Fruit fly (Drosophila melanogaster): ENCODE data around the gene Wdr81.
A peak's percentile ranks its signal among the peaks of the same experiment; 100 is the strongest.

Gene Wdr81

DNA sequence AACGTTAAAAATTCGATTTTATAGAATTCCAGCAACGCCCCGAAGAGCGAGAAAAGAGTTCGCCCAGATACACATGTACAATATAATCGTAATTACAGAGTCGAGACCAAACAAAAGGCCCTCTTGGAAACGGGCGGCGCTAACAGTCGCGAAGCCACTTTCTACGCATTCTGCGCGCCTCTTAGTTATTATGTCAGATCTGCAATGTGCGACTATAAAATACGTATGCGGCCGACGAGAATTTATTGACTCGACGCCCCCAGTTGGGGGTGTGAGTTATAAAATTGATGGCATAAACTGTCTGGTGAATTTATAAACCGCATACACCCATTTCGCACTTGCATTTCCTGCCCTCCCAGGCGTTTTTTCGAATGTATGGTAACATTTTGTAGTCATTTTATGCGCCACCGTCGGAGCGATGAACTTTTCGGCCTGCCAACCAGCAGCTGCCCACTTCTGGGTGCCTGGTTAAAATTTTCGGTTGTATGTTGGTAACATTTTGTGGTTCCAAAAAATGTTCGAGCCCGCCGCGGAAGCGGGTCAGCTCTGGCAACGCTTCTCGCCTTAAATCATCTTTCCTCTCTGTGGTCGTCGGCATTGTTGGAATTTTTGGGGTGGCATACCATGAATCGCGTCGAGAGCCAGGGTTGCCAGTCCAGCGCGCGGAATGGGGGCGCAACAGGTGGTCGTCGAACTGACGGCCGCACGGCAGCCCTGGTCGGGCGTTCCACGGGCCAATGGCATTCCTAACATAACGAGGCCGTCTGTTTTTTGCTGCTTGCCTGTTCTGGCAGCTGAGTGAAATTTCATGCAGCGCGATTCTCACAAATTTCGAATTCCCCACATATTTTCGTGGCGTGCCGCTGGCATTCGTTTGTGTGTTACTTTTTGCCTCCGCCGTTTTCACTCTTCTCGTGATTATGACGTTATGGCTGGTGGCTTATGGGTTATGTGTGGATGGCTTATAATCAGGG is 8.8 kb downstream of the Wdr81 start (continued):
- peak; percentile 56 for TF ChIP-seq Myb (GFP tag; optimal IDR thresholded peaks at IDR 0.05)
- peak; percentile 36 for TF ChIP-seq Hr3 (GFP tag; optimal IDR thresholded peaks at IDR 0.05)
- TF ChIP-seq C15 (GFP tag; IDR thresholded peaks at IDR 0.05), result no peak
- no peak for TF ChIP-seq CG12104 (GFP tag; optimal IDR thresholded peaks at IDR 0.05)
- no peak for TF ChIP-seq CG3847 (GFP tag; IDR thresholded peaks at IDR 0.05)
- peak; percentile 30 for TF ChIP-seq CG13775 (GFP tag; optimal IDR thresholded peaks at IDR 0.05)
- peak; percentile 20 for TF ChIP-seq kay (GFP tag; optimal IDR thresholded peaks at IDR 0.05)
- TF ChIP-seq ind (GFP tag; optimal IDR thresholded peaks at IDR 0.05), result peak; percentile 84
- peak; percentile 85 for TF ChIP-seq exex (tag; optimal IDR thresholded peaks at IDR 0.05)
- peak; percentile 57 for TF ChIP-seq Sox102F (GFP tag; optimal IDR thresholded peaks at IDR 0.05)
- peak; percentile 71 for TF ChIP-seq CG2678 (tag; optimal IDR thresholded peaks at IDR 0.05)
- TF ChIP-seq CG10321 (GFP tag; IDR thresholded peaks at IDR 0.05), result no peak
- TF ChIP-seq zfh2 (GFP tag; optimal IDR thresholded peaks at IDR 0.05), result peak; percentile 77
- TF ChIP-seq CG11085 (GFP tag; IDR thresholded peaks at IDR 0.05), result no peak
- TF ChIP-seq ssp (GFP tag; IDR thresholded peaks at IDR 0.05), result no peak
- no peak for TF ChIP-seq Oaz (GFP tag; IDR thresholded peaks at IDR 0.05)
- peak; percentile 62 for TF ChIP-seq CG15269 (tag; optimal IDR thresholded peaks at IDR 0.05)
- TF ChIP-seq CG14014 (GFP tag; IDR thresholded peaks at IDR 0.05), result no peak
- no peak for TF ChIP-seq CG2129 (GFP tag; IDR thresholded peaks at IDR 0.05; ENCODE audit: partially characterized antibody)
- peak; percentile 58 for TF ChIP-seq hkb (optimal IDR thresholded peaks at IDR 0.05)
- no peak for TF ChIP-seq hkb (GFP tag; IDR thresholded peaks at IDR 0.05)
- no peak for TF ChIP-seq Rx (GFP tag; IDR thresholded peaks at IDR 0.05)
- TF ChIP-seq CG6254 (GFP tag; optimal IDR thresholded peaks at IDR 0.05), result peak; percentile 59
- no peak for TF ChIP-seq Hr39 (optimal IDR thresholded peaks at IDR 0.05)
- peak; percentile 78 for TF ChIP-seq pb (GFP tag; optimal IDR thresholded peaks at IDR 0.05)
- peak; percentile 69 for TF ChIP-seq az2 (GFP tag; optimal IDR thresholded peaks at IDR 0.05)
- TF ChIP-seq Atf3 (GFP tag; optimal IDR thresholded peaks at IDR 0.05), result peak; percentile 2
- peak; percentile 18 for TF ChIP-seq vfl (GFP tag; optimal IDR thresholded peaks at IDR 0.05)
- peak; percentile 65 for TF ChIP-seq gem (tag; optimal IDR thresholded peaks at IDR 0.05)
- peak; percentile 62 for TF ChIP-seq CG3281 (GFP tag; optimal IDR thresholded peaks at IDR 0.05)
- peak; percentile 72 for TF ChIP-seq CrebB (tag; optimal IDR thresholded peaks at IDR 0.05)
- peak; percentile 92 for TF ChIP-seq Kr (GFP tag; optimal IDR thresholded peaks at IDR 0.05)
- TF ChIP-seq h (optimal IDR thresholded peaks at IDR 0.05), result no peak
- peak; percentile 10 for TF ChIP-seq CG3065 (GFP tag; optimal IDR thresholded peaks at IDR 0.05)
- peak; percentile 67 for TF ChIP-seq CG8924 (tag; optimal IDR thresholded peaks at IDR 0.05)
- TF ChIP-seq sqz (GFP tag; optimal IDR thresholded peaks at IDR 0.05), result peak; percentile 38
- no peak for TF ChIP-seq CG9876 (GFP tag; optimal IDR thresholded peaks at IDR 0.05)
- TF ChIP-seq Dll (GFP tag; IDR thresholded peaks at IDR 0.05; ENCODE audit: partially characterized antibody), result no peak
- peak; percentile 77 for TF ChIP-seq repo (GFP tag; optimal IDR thresholded peaks at IDR 0.05)
- TF ChIP-seq ash1 (GFP tag; optimal IDR thresholded peaks at IDR 0.05), result peak; percentile 83
- TF ChIP-seq mirr (GFP tag; optimal IDR thresholded peaks at IDR 0.05), result peak; percentile 93
- no peak for TF ChIP-seq hbn (GFP tag; IDR thresholded peaks at IDR 0.05; ENCODE audit: partially characterized antibody)
- TF ChIP-seq dmrt99B (tag; optimal IDR thresholded peaks at IDR 0.05), result peak; percentile 72
- TF ChIP-seq CG8944 (GFP tag; optimal IDR thresholded peaks at IDR 0.05), result peak; percentile 57
- TF ChIP-seq sima (GFP tag; optimal IDR thresholded peaks at IDR 0.05), result no peak
- peak; percentile 87 for TF ChIP-seq CG3995 (GFP tag; optimal IDR thresholded peaks at IDR 0.05)
- peak; percentile 21 for TF ChIP-seq CG2116 (GFP tag; optimal IDR thresholded peaks at IDR 0.05)
- peak; percentile 28 for TF ChIP-seq CG2875 (GFP tag; optimal IDR thresholded peaks at IDR 0.05)
- TF ChIP-seq eyg (GFP tag; optimal IDR thresholded peaks at IDR 0.05), result peak; percentile 57
- peak; percentile 91 for TF ChIP-seq Gug (GFP tag; IDR thresholded peaks at IDR 0.05)
